Worm (Caenorhabditis elegans): Measurements from ENCODE around the gene F36H1.12.

Gene F36H1.12

ce11 chrIV:11036222-11036621, 17.3 kb downstream of the F36H1.12 start, which contains the start of gene fkb-1 (continued):
- TF ChIP-seq elt-2 (tag; optimal IDR thresholded peaks at IDR 0.05) (peak; percentile 3), mab-9 (GFP tag; IDR thresholded peaks at IDR 0.05) (no peak), ets-5 (GFP tag; IDR thresholded peaks at IDR 0.05) (no peak)

DNA sequence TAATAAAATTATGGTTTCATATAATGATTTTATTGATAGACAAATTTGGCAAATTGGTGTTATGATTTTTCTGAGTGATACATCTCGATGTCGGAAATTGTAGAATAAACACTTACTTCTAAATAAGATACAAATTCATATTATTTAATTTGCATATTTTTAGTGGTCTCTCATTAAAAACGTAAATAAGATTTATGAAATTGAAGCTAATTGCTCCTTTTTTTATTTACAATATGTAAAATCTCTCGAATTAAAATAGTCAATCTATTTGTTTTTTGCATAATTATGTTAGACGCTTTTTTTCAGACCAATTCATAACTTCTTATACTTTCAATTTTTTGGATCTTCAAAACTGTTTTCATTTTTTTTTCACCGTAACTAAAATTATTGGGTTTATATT, 21.2 kb downstream of the F36H1.12 start, which contains the start of gene hrg-6:
Gene hrg-6 (plus strand): TSS at position 301 of the 400 bp plus-strand sequence.
- TF ChIP-seq C04F5.9 (tag; optimal IDR thresholded peaks at IDR 0.05) (no peak), efl-1 (optimal IDR thresholded peaks at IDR 0.05) (no peak), efl-1 (GFP tag; optimal IDR thresholded peaks at IDR 0.05 in 1 of 2) (peak in 1 of 2 experiments; percentile 78)

- TF ChIP-seq elt-2 (tag; optimal IDR thresholded peaks at IDR 0.05), result peak; percentile 71
- TF ChIP-seq aly-2 (tag; optimal IDR thresholded peaks at IDR 0.05), result no peak
Measured at ce11 chrIV:11031640-11032039, 21.9 kb downstream of the F36H1.12 start.

DNA sequence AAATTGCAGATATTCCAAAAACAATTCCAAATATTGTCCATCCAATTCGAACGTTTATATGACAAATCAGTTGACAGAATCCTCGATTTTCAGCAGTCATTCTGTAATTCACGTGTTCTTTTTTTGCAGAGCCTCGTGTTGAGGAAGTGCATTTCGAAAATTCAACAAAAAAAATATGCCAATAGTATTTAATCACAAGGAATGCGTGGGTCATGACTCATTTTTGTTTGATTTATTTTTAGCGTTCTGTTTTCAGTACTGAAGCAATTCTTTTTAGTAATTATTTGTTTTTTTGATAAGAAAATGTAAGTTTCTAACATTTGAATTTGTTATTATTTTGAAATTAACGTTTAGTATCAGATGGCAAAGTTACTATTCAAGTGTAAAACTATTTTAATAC, 22.6 kb downstream of the F36H1.12 start, which contains the start of gene hrg-4:
Gene hrg-4 (minus strand): TSS at position 101 of the 400 bp plus-strand sequence.
- no peak for TF ChIP-seq tlp-1 (tag; optimal IDR thresholded peaks at IDR 0.05)

- TF ChIP-seq F16B12.6 (tag; optimal IDR thresholded peaks at IDR 0.05) (no peak), pag-3 (tag; optimal IDR thresholded peaks at IDR 0.05; ENCODE audit: borderline replicate concordance, insufficient read depth) (no peak), ceh-88 (GFP tag; IDR thresholded peaks at IDR 0.05) (no peak), ceh-8 (GFP tag; optimal IDR thresholded peaks at IDR 0.05) (no peak), C04F5.9 (tag; optimal IDR thresholded peaks at IDR 0.05) (no peak), ama-1 (optimal IDR thresholded peaks at IDR 0.05) (no peak), xbp-1 (tag; optimal IDR thresholded peaks at IDR 0.05) (no peak), swsn-7 (tag; optimal IDR thresholded peaks at IDR 0.05) (no peak), unc-86 (tag; optimal IDR thresholded peaks at IDR 0.05) (no peak), unc-98 (GFP tag; IDR thresholded peaks at IDR 0.05) (no peak), nhr-84 (tag; optimal IDR thresholded peaks at IDR 0.05) (no peak), nhr-71 (tag; optimal IDR thresholded peaks at IDR 0.05) (no peak), tbx-2 (tag; optimal IDR thresholded peaks at IDR 0.05) (no peak), lin-15B (tag; optimal IDR thresholded peaks at IDR 0.05) (no peak), egl-27 (tag; optimal IDR thresholded peaks at IDR 0.05) (no peak), ztf-4 (tag; optimal IDR thresholded peaks at IDR 0.05) (no peak), fkh-10 (GFP tag; optimal IDR thresholded peaks at IDR 0.05) (no peak), nhr-28 (tag; optimal IDR thresholded peaks at IDR 0.05) (no peak)
Measured at ce11 chrIV:11030117-11030516, 23.4 kb downstream of the F36H1.12 start.

- TF ChIP-seq tlp-1 (tag; optimal IDR thresholded peaks at IDR 0.05), result no peak
- no peak for TF ChIP-seq mdl-1 (tag; optimal IDR thresholded peaks at IDR 0.05)
Measured at ce11 chrIV:11029412-11029811, 24.1 kb downstream of the F36H1.12 start, which contains the start of gene hrg-5. hrg-5 (minus strand) TSS chrIV:11029428.

ce11 chrIV:11027560-11027959, 25.9 kb downstream of the F36H1.12 start:
- peak; percentile 66 for TF ChIP-seq fos-1 (tag; optimal IDR thresholded peaks at IDR 0.05)
- peak; percentile 56 for TF ChIP-seq grh-1 (GFP tag; IDR thresholded peaks at IDR 0.05)
- TF ChIP-seq unc-130 (tag; optimal IDR thresholded peaks at IDR 0.05), result peak; percentile 11
- peak in 1 of 2 experiments; percentile 72 for TF ChIP-seq mdl-1 (tag; optimal IDR thresholded peaks at IDR 0.05)
- peak; percentile 81 for TF ChIP-seq nhr-19 (GFP tag; conservative IDR thresholded peaks at IDR 0.05)
- peak; percentile 65 for TF ChIP-seq ama-1 (optimal IDR thresholded peaks at IDR 0.05)
- peak; percentile 39 to 70 (median 65) for TF ChIP-seq ceh-82 (tag; optimal IDR thresholded peaks at IDR 0.05)
- no peak for TF ChIP-seq nhr-11 (tag; optimal IDR thresholded peaks at IDR 0.05)
- no peak for TF ChIP-seq sptf-1 (tag; optimal IDR thresholded peaks at IDR 0.05)
- TF ChIP-seq lsy-2 (tag; optimal IDR thresholded peaks at IDR 0.05), result peak; percentile 78 to 81
- no peak for TF ChIP-seq zip-4 (GFP tag; optimal IDR thresholded peaks at IDR 0.05)
- no peak for TF ChIP-seq pqm-1 (tag; optimal IDR thresholded peaks at IDR 0.05)
- peak in 1 of 2 experiments; percentile 73 for TF ChIP-seq ztf-11 (tag; optimal IDR thresholded peaks at IDR 0.05)
- TF ChIP-seq nhr-12 (tag; optimal IDR thresholded peaks at IDR 0.05), result no peak
- TF ChIP-seq elt-2 (tag; optimal IDR thresholded peaks at IDR 0.05), result peak; percentile 9
- TF ChIP-seq F16B12.6 (tag; optimal IDR thresholded peaks at IDR 0.05), result peak; percentile 33
- TF ChIP-seq efl-3 (GFP tag; optimal IDR thresholded peaks at IDR 0.05), result no peak
- peak; percentile 71 for TF ChIP-seq nhr-90 (tag; optimal IDR thresholded peaks at IDR 0.05; ENCODE audit: poor library complexity)
- no peak for TF ChIP-seq isw-1 (GFP tag; IDR thresholded peaks at IDR 0.05)
- TF ChIP-seq unc-30 (tag; optimal IDR thresholded peaks at IDR 0.05), result no peak
- TF ChIP-seq skn-1 (tag; optimal IDR thresholded peaks at IDR 0.05), result peak; percentile 90
